Worm (Caenorhabditis elegans): Measurements from ENCODE around the gene shl-1.

shl-1 gene

ce11 chrIV:6330790-6331189, 53.1 kb downstream of the shl-1 start:
- TF ChIP-seq C34B4.2 (tag; optimal IDR thresholded peaks at IDR 0.05): no peak
- no peak for TF ChIP-seq ztf-11 (tag; optimal IDR thresholded peaks at IDR 0.05)
- no peak for TF ChIP-seq ces-1 (GFP tag; optimal IDR thresholded peaks at IDR 0.05)
- no peak for TF ChIP-seq hlh-17 (GFP tag; optimal IDR thresholded peaks at IDR 0.05; ENCODE audit: borderline replicate concordance)
- no peak for TF ChIP-seq hpl-2 (GFP tag; optimal IDR thresholded peaks at IDR 0.05)
- no peak for TF ChIP-seq snu-23 (GFP tag; optimal IDR thresholded peaks at IDR 0.05)
- no peak for TF ChIP-seq unc-86 (tag; optimal IDR thresholded peaks at IDR 0.05)
- TF ChIP-seq jun-1 (tag; optimal IDR thresholded peaks at IDR 0.05): no peak
- TF ChIP-seq lir-3 (tag; optimal IDR thresholded peaks at IDR 0.05; ENCODE audit: poor library complexity): no peak
- TF ChIP-seq snpc-4 (tag; optimal IDR thresholded peaks at IDR 0.05): no peak
- TF ChIP-seq elt-2 (tag; optimal IDR thresholded peaks at IDR 0.05): peak; percentile 12
- TF ChIP-seq lin-14 (GFP tag; optimal IDR thresholded peaks at IDR 0.05): peak; percentile 26
- no peak for TF ChIP-seq elt-3 (tag; optimal IDR thresholded peaks at IDR 0.05)
- no peak for TF ChIP-seq lsy-2 (tag; optimal IDR thresholded peaks at IDR 0.05)
- no peak for TF ChIP-seq mep-1 (tag; optimal IDR thresholded peaks at IDR 0.05)
- TF ChIP-seq vab-15 (tag; optimal IDR thresholded peaks at IDR 0.05): no peak
- TF ChIP-seq ceh-8 (GFP tag; optimal IDR thresholded peaks at IDR 0.05): no peak

ce11 chrIV:6329339-6329738, 54.5 kb downstream of the shl-1 start, which contains the start of gene seu-1:
Gene seu-1 (plus strand): TSS chrIV:6329639.
- TF ChIP-seq ztf-4 (tag; optimal IDR thresholded peaks at IDR 0.05) (no peak), efl-1 (optimal IDR thresholded peaks at IDR 0.05) (no peak), efl-1 (GFP tag; optimal IDR thresholded peaks at IDR 0.05 in 1 of 2) (peak in 1 of 2 experiments; percentile 65)

Data from whole organism, L1 larva.